Worm (Caenorhabditis elegans) whole organism, late embryonic: ENCODE measurements around the gene R08F11.4.

Source experiments
- C38D4.7 ChIP-seq: fragments of 200-800 bp; sonication (Bioruptor generic); optimal IDR thresholded peaks from 2 replicates; lab custom pipeline; 2018; ENCODE audit warnings: mild to moderate bottlenecking, missing genetic modification characterization, moderate library complexity, missing compliant biosample characterization
- eyg-1 ChIP-seq: sonication (generic microtip); optimal IDR thresholded peaks from 2 replicates; lab custom pipeline; 2016; ENCODE audit warnings: missing genotype, missing genetic modification characterization, missing compliant biosample characterization
- fkh-10 ChIP-seq: fragments of 150-350 bp; optimal IDR thresholded peaks from 2 replicates; lab custom pipeline; 2014; ENCODE audit warnings: missing biosample characterization, missing genetic modification reagents, missing genetic modification characterization
- gmeb-2 ChIP-seq: sonication (generic microtip); optimal IDR thresholded peaks from 2 replicates; lab custom pipeline; 2016; ENCODE audit warnings: missing genetic modification characterization, inconsistent platforms, missing compliant biosample characterization
- lim-6 ChIP-seq: sonication (generic microtip); optimal IDR thresholded peaks from 2 replicates; lab custom pipeline; 2016; ENCODE audit warnings: missing genetic modification characterization, missing compliant biosample characterization
- nhr-11 ChIP-seq: fragments of 150-350 bp; optimal IDR thresholded peaks from 2 replicates; lab custom pipeline; 2014; ENCODE audit warnings: missing biosample characterization, missing genetic modification characterization

ce11 chrV:3776086-3776589 lies 29.2 kb downstream of the R08F11.4 start, which contains the start of gene cysl-3:
- TF ChIP-seq nhr-11 (tag; lab: Kevin White, UChicago) (no peak), eyg-1 (tag; lab: Kevin White, UChicago) (no peak), fkh-10 (GFP tag; lab: Kevin White, UChicago) (no peak), lim-6 (tag; lab: Kevin White, UChicago) (no peak), gmeb-2 (tag; lab: Kevin White, UChicago) (no peak), C38D4.7 (GFP tag; lab: Kevin White, UChicago) (no peak)
